Fruit fly (Drosophila melanogaster): ENCODE measurements around the gene CG33673.
A peak's percentile ranks its signal among the peaks of the same experiment; 100 is the strongest.

DNA sequence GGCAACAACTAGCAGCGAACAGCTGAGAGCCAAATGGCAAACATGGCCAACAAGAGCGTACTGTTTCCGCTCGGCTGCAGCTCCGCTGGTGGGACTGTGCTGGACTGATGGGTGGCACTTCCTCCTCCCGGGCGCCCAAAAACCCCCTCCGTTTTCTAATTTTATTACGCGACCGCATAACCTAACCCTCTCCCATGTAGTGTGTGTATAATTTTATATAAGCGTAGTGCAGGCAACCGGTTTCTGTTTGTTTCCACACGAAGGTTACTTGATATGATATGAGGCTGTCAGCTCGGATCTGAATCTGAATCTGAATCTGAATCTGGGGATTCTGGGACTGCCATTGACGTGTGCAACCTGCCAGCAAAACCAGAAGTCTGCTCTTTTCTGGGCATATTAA lies 43.6 kb downstream of the CG33673 start:
- TF ChIP-seq CG32121 (GFP tag; IDR thresholded peaks at IDR 0.05): 0 out of 2 replicates have a peak, but pooled peaks have one; percentile 31
- TF ChIP-seq EcR (GFP tag; optimal IDR thresholded peaks at IDR 0.05): no peak
- TF ChIP-seq CG10348 (GFP tag; IDR thresholded peaks at IDR 0.05): 0 out of 2 replicates have a peak, but pooled peaks have one; percentile 24
- TF ChIP-seq CG12605 (GFP tag; IDR thresholded peaks at IDR 0.05): no peak

All from whole organism, pupa.